Fruit fly (Drosophila melanogaster): ENCODE measurements around the gene dos.
A peak's percentile ranks its signal among the peaks of the same experiment; 100 is the strongest.

The dos gene

dm6 chr3L:2586804-2587561 lies 2.2 kb upstream of the dos start, which contains the start of gene RpL8 (continued):
- TF ChIP-seq MTF-1 (GFP tag; optimal IDR thresholded peaks at IDR 0.05; ENCODE audit: borderline replicate concordance) (peak; percentile 98), CG6765 (GFP tag; optimal IDR thresholded peaks at IDR 0.05) (peak; percentile 94), psq (GFP tag; optimal IDR thresholded peaks at IDR 0.05) (peak; percentile 66), CrebB (tag; optimal IDR thresholded peaks at IDR 0.05) (peak; percentile 86), caup (GFP tag; optimal IDR thresholded peaks at IDR 0.05; ENCODE audit: severe bottlenecking) (peak; percentile 95), CG11398 (GFP tag; optimal IDR thresholded peaks at IDR 0.05) (peak; percentile 80), zfh2 (GFP tag; optimal IDR thresholded peaks at IDR 0.05) (peak; percentile 72), CG11560 (tag; IDR thresholded peaks at IDR 0.05) (no peak), Dref (GFP tag; IDR thresholded peaks at IDR 0.05) (peak; percentile 55), CG12299 (tag; optimal IDR thresholded peaks at IDR 0.05) (peak; percentile 73), HmgZ (tag; optimal IDR thresholded peaks at IDR 0.05) (peak; percentile 68), Lim3 (GFP tag; IDR thresholded peaks at IDR 0.05) (no peak), Taf1 (GFP tag; IDR thresholded peaks at IDR 0.05) (peak; percentile 41), slou (GFP tag; optimal IDR thresholded peaks at IDR 0.05) (peak; percentile 61), CG8924 (tag; optimal IDR thresholded peaks at IDR 0.05) (peak; percentile 26), mld (GFP tag; IDR thresholded peaks at IDR 0.05; ENCODE audit: partially characterized antibody) (no peak), Poxn (GFP tag; IDR thresholded peaks at IDR 0.05) (0 out of 2 replicates have a peak, but pooled peaks have one; percentile 7), dmrt99B (tag; optimal IDR thresholded peaks at IDR 0.05) (peak; percentile 59), CG2889 (GFP tag; IDR thresholded peaks at IDR 0.05) (peak; percentile 59; the same call in 1 of the 3 replicates), insv (GFP tag; optimal IDR thresholded peaks at IDR 0.05) (peak in 1 of 2 experiments; percentile 93), Ssrp (tag; optimal IDR thresholded peaks at IDR 0.05) (peak; percentile 56), CG10959 (GFP tag; IDR thresholded peaks at IDR 0.05) (peak; percentile 63), CG14965 (GFP tag; optimal IDR thresholded peaks at IDR 0.05; ENCODE audit: borderline replicate concordance) (peak; percentile 17), CG1603 (tag; optimal IDR thresholded peaks at IDR 0.05) (peak; percentile 75), sd (tag; optimal IDR thresholded peaks at IDR 0.05) (peak; percentile 30), CG1647 (GFP tag; optimal IDR thresholded peaks at IDR 0.05) (peak; percentile 31), onecut (GFP tag; IDR thresholded peaks at IDR 0.05) (peak; percentile 89), CG32772 (GFP tag; IDR thresholded peaks at IDR 0.05) (peak; percentile 74; the same call in 1 of the 2 replicates), Rx (GFP tag; IDR thresholded peaks at IDR 0.05) (peak; percentile 80), bcd (GFP tag; optimal IDR thresholded peaks at IDR 0.05) (peak; percentile 88), Hr78 (GFP tag; optimal IDR thresholded peaks at IDR 0.05) (peak in 1 of 2 experiments; percentile 27), Oaz (GFP tag; IDR thresholded peaks at IDR 0.05) (peak; percentile 71), nerfin-1 (tag; optimal IDR thresholded peaks at IDR 0.05) (peak; percentile 50), Hey (tag; optimal IDR thresholded peaks at IDR 0.05) (peak; percentile 69), ERR (GFP tag; optimal IDR thresholded peaks at IDR 0.05) (peak; percentile 46), Awh (GFP tag; IDR thresholded peaks at IDR 0.05) (peak; percentile 78), Oli (tag; optimal IDR thresholded peaks at IDR 0.05) (peak; percentile 60), Nf-YB (GFP tag; optimal IDR thresholded peaks at IDR 0.05) (peak; percentile 63), CG7928 (GFP tag; optimal IDR thresholded peaks at IDR 0.05) (peak; percentile 22), CG6654 (GFP tag; optimal IDR thresholded peaks at IDR 0.05) (peak; percentile 56), chinmo (GFP tag; IDR thresholded peaks at IDR 0.05; ENCODE audit: partially characterized antibody) (0 out of 4 replicates have a peak, but pooled peaks have one; percentile 54), CG2712 (tag; optimal IDR thresholded peaks at IDR 0.05) (peak; percentile 72), CG7987 (GFP tag; optimal IDR thresholded peaks at IDR 0.05) (peak; percentile 97), pfk (GFP tag; optimal IDR thresholded peaks at IDR 0.05) (peak; percentile 81), bowl (GFP tag; IDR thresholded peaks at IDR 0.05) (peak; percentile 63; the same call in 1 of the 2 replicates), CG18011 (GFP tag; optimal IDR thresholded peaks at IDR 0.05) (peak; percentile 71), CG10366 (GFP tag; IDR thresholded peaks at IDR 0.05) (peak; percentile 84), CG31365 (tag; optimal IDR thresholded peaks at IDR 0.05) (peak; percentile 82)
